Worm (Caenorhabditis elegans) whole organism, mixed stage, embryonic: ENCODE results near the gene him-17.

Experiments used
- M03D4.4 ChIP-seq: sonication (generic microtip); optimal IDR thresholded peaks from 2 replicates; lab custom pipeline; 2017; ENCODE audit warnings: mild to moderate bottlenecking, missing genetic modification characterization, missing compliant biosample characterization
- blmp-1 ChIP-seq: fragments of 150-350 bp; optimal IDR thresholded peaks from 2 replicates; lab custom pipeline; 2014; ENCODE audit warnings: missing biosample characterization, missing genetic modification characterization
- ceh-39 ChIP-seq: fragments of 150-350 bp; optimal IDR thresholded peaks from 2 replicates; lab custom pipeline; 2014; ENCODE audit warnings: missing biosample characterization, missing genetic modification characterization
- ces-1 ChIP-seq: fragments of 150-350 bp; optimal IDR thresholded peaks from 2 replicates; lab custom pipeline; 2014; ENCODE audit warnings: missing biosample characterization, missing genetic modification reagents, missing genetic modification characterization
- cnd-1 ChIP-seq: fragments of 200-800 bp; sonication (Bioruptor generic); optimal IDR thresholded peaks from 2 replicates; lab custom pipeline; 2018; ENCODE audit warnings: mild to moderate bottlenecking, missing genetic modification characterization, missing compliant biosample characterization
- mep-1 ChIP-seq: fragments of 150-350 bp; optimal IDR thresholded peaks from 2 replicates; lab custom pipeline; 2017; ENCODE audit warnings: missing biosample characterization, missing genetic modification reagents, missing genetic modification characterization, inconsistent platforms
- nhr-12 ChIP-seq: fragments of 150-350 bp; optimal IDR thresholded peaks from 2 replicates; lab custom pipeline; 2014; ENCODE audit warnings: missing biosample characterization, missing genetic modification characterization
- tbx-8 ChIP-seq: fragments of 200-800 bp; sonication (Bioruptor generic); optimal IDR thresholded peaks from 2 replicates; lab custom pipeline; 2018; ENCODE audit warnings: mild to moderate bottlenecking, missing genetic modification characterization, moderate library complexity, missing compliant biosample characterization
- unc-120 ChIP-seq: sonication (generic microtip); optimal IDR thresholded peaks from 2 replicates; lab custom pipeline; 2017; ENCODE audit warnings: missing genetic modification characterization, missing compliant biosample characterization; ENCODE audit not compliant: poor library complexity, severe bottlenecking
- unc-39 ChIP-seq: fragments of 150-350 bp; optimal IDR thresholded peaks from 2 replicates; lab custom pipeline; 2014; ENCODE audit warnings: missing biosample characterization, missing genetic modification characterization

ce11 chrV:13221066-13221465, 44.6 kb downstream of the him-17 start:
- TF ChIP-seq cnd-1 (tag; lab: Kevin White, UChicago) (no peak), tbx-8 (GFP tag; lab: Kevin White, UChicago) (no peak), ceh-39 (tag; lab: Kevin White, UChicago) (no peak), mep-1 (tag; lab: Kevin White, UChicago) (no peak), unc-120 (no peak), blmp-1 (no peak), unc-39 (tag; lab: Kevin White, UChicago) (no peak), ces-1 (GFP tag; lab: Kevin White, UChicago) (no peak), M03D4.4 (tag; lab: Kevin White, UChicago) (no peak), nhr-12 (tag; lab: Kevin White, UChicago) (no peak)
